Fruit fly (Drosophila melanogaster): ENCODE data around the gene Oat.

Oat gene

DNA sequence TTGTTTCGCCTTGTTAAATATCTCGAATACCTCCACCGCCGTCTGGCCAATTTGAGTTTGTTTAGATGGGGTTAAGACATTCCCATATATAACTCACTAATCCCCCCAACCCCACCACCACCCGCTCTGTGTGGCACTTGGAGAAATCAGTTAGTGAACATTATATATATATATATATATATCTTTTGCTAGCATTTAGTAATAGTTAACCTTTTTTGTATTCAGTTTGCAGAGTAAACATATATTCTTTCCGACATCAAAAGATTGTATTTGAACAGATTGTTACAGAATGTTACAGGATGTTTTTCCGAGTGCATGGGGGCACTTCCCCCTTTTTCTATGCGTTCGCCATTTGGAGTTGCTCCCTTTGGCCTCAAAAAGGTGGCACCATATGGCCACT is 20.8 kb upstream of the Oat start (continued):
- no peak for TF ChIP-seq ash1 (GFP tag; optimal IDR thresholded peaks at IDR 0.05)
- TF ChIP-seq zfh1 (GFP tag; IDR thresholded peaks at IDR 0.05) = peak; percentile 68; the same call in 2 of the 3 replicates
- TF ChIP-seq Dref (GFP tag; IDR thresholded peaks at IDR 0.05) = no peak
- TF ChIP-seq CG16815 (GFP tag; optimal IDR thresholded peaks at IDR 0.05) = no peak
- no peak for TF ChIP-seq CG13894 (tag; optimal IDR thresholded peaks at IDR 0.05)
- TF ChIP-seq CG12659 (GFP tag; optimal IDR thresholded peaks at IDR 0.05) = peak; percentile 27
- no peak for TF ChIP-seq GATAe (GFP tag; conservative IDR thresholded peaks at IDR 0.05)
- peak in 1 of 2 experiments; percentile 38 for TF ChIP-seq Hr51 (GFP tag; optimal IDR thresholded peaks at IDR 0.05)
- TF ChIP-seq CG12391 (tag; optimal IDR thresholded peaks at IDR 0.05) = peak; percentile 50
- peak; percentile 23 for TF ChIP-seq CG30403 (GFP tag; optimal IDR thresholded peaks at IDR 0.05)
- TF ChIP-seq BtbVII (GFP tag; optimal IDR thresholded peaks at IDR 0.05) = no peak
- no peak for TF ChIP-seq dm (GFP tag; optimal IDR thresholded peaks at IDR 0.05)
- TF ChIP-seq CG2712 (tag; optimal IDR thresholded peaks at IDR 0.05) = peak; percentile 70
- no peak for TF ChIP-seq mam (GFP tag; optimal IDR thresholded peaks at IDR 0.05)
- TF ChIP-seq Asciz (GFP tag; optimal IDR thresholded peaks at IDR 0.05) = no peak
- TF ChIP-seq crol (GFP tag; IDR thresholded peaks at IDR 0.05) = peak; percentile 18; the same call in 1 of the 2 replicates
- no peak for TF ChIP-seq kah (GFP tag; optimal IDR thresholded peaks at IDR 0.05)
- TF ChIP-seq HLH54F (GFP tag; optimal IDR thresholded peaks at IDR 0.05) = no peak
- no peak for TF ChIP-seq Gug (GFP tag; IDR thresholded peaks at IDR 0.05)
- TF ChIP-seq Fer1 (GFP tag; optimal IDR thresholded peaks at IDR 0.05) = no peak
- TF ChIP-seq knrl (GFP tag; IDR thresholded peaks at IDR 0.05; ENCODE audit: partially characterized antibody) = no peak
- TF ChIP-seq bab2 (GFP tag; optimal IDR thresholded peaks at IDR 0.05) = no peak
- TF ChIP-seq gsb-n (tag; optimal IDR thresholded peaks at IDR 0.05) = no peak
- TF ChIP-seq CG15601 (tag; optimal IDR thresholded peaks at IDR 0.05) = peak; percentile 35
- TF ChIP-seq CG10979 (tag; optimal IDR thresholded peaks at IDR 0.05) = peak; percentile 41
- no peak for TF ChIP-seq cas (GFP tag; IDR thresholded peaks at IDR 0.05)
- peak; percentile 50; the same call in 1 of the 2 replicates for TF ChIP-seq CG5953 (GFP tag; IDR thresholded peaks at IDR 0.05)
- no peak for TF ChIP-seq CG31224 (GFP tag; IDR thresholded peaks at IDR 0.05)
- TF ChIP-seq lov (optimal IDR thresholded peaks at IDR 0.05) = no peak
- TF ChIP-seq lov (GFP tag; IDR thresholded peaks at IDR 0.05) = no peak
- TF ChIP-seq Six4 (GFP tag; optimal IDR thresholded peaks at IDR 0.05) = no peak
- TF ChIP-seq pho (GFP tag; optimal IDR thresholded peaks at IDR 0.05) = no peak
- no peak for TF ChIP-seq Stat92E (GFP tag; optimal IDR thresholded peaks at IDR 0.05)
- TF ChIP-seq CTCF (GFP tag; optimal IDR thresholded peaks at IDR 0.05) = no peak
- TF ChIP-seq CG1233 (GFP tag; optimal IDR thresholded peaks at IDR 0.05) = no peak
- TF ChIP-seq CG14667 (GFP tag; IDR thresholded peaks at IDR 0.05) = no peak
- peak in 1 of 3 experiments; percentile 39 for TF ChIP-seq lola (GFP tag; optimal IDR thresholded peaks at IDR 0.05)
- no peak for TF ChIP-seq CG9932 (GFP tag; IDR thresholded peaks at IDR 0.05)
- peak; percentile 49 for TF ChIP-seq CG17829 (tag; optimal IDR thresholded peaks at IDR 0.05)
- peak; percentile 45 for TF ChIP-seq CG10366 (GFP tag; IDR thresholded peaks at IDR 0.05)
- TF ChIP-seq CG8924 (tag; optimal IDR thresholded peaks at IDR 0.05) = peak; percentile 33
- peak; percentile 38 for TF ChIP-seq CG14710 (tag; optimal IDR thresholded peaks at IDR 0.05)
- no peak for TF ChIP-seq Opbp (GFP tag; IDR thresholded peaks at IDR 0.05; ENCODE audit: partially characterized antibody)
- TF ChIP-seq Vsx1 (GFP tag; optimal IDR thresholded peaks at IDR 0.05) = no peak
- TF ChIP-seq NC2α (GFP tag; optimal IDR thresholded peaks at IDR 0.05) = no peak
- TF ChIP-seq CG10565 (GFP tag; optimal IDR thresholded peaks at IDR 0.05) = no peak
- TF ChIP-seq croc (GFP tag; conservative IDR thresholded peaks at IDR 0.05) = peak; percentile 32; the same call in 2 of the 3 replicates
- TF ChIP-seq hkb (optimal IDR thresholded peaks at IDR 0.05) = no peak
- TF ChIP-seq hkb (GFP tag; IDR thresholded peaks at IDR 0.05) = peak; percentile 69
- no peak for TF ChIP-seq Hsf (GFP tag; optimal IDR thresholded peaks at IDR 0.05)
- TF ChIP-seq dmrt11E (tag; optimal IDR thresholded peaks at IDR 0.05) = peak; percentile 35
- TF ChIP-seq en (GFP tag; optimal IDR thresholded peaks at IDR 0.05) = no peak

All from whole organism, embryonic.